Worm (Caenorhabditis elegans): Measurements from ENCODE around the gene C45B2.6.
A peak's percentile ranks its signal among the peaks of the same experiment; 100 is the strongest.

Gene C45B2.6

DNA sequence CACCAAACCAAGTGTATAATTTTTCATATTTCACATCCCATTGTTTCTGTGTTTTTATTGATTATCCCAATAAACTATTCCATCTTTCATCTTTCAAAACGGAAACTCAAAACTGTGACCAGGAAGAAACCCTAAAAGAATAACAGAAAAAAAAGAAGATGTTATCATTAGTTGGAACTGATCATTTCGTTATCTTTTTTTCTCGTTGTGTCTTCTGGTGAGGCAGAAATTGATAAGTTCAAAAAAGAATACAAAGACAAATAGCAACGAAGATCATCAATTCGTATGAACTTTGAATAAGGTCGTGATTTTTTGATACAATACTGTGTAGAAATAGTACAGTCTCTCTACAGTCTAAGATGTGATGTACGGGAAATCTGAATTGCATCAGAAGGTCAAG is 29.1 kb downstream of the C45B2.6 start (continued):
- TF ChIP-seq irx-1 (tag; optimal IDR thresholded peaks at IDR 0.05) (no peak), mab-9 (GFP tag; IDR thresholded peaks at IDR 0.05) (no peak), dpl-1 (GFP tag; optimal IDR thresholded peaks at IDR 0.05) (no peak), dsc-1 (tag; optimal IDR thresholded peaks at IDR 0.05) (no peak), elt-3 (tag; optimal IDR thresholded peaks at IDR 0.05) (peak in 3 of 6 experiments; percentile 41 to 72 (median 66)), fkh-4 (tag; optimal IDR thresholded peaks at IDR 0.05; ENCODE audit: borderline replicate concordance) (no peak), nhr-77 (tag; optimal IDR thresholded peaks at IDR 0.05) (no peak), elt-2 (tag; optimal IDR thresholded peaks at IDR 0.05) (peak; percentile 38), pag-3 (tag; optimal IDR thresholded peaks at IDR 0.05; ENCODE audit: borderline replicate concordance, insufficient read depth) (no peak), rnt-1 (tag; optimal IDR thresholded peaks at IDR 0.05) (no peak), aha-1 (tag; optimal IDR thresholded peaks at IDR 0.05) (no peak), lin-15B (tag; optimal IDR thresholded peaks at IDR 0.05) (no peak), mdl-1 (tag; optimal IDR thresholded peaks at IDR 0.05) (no peak), lin-39 (tag; optimal IDR thresholded peaks at IDR 0.05) (no peak), nhr-11 (tag; optimal IDR thresholded peaks at IDR 0.05) (no peak), nhr-85 (tag) (no peak), mef-2 (tag; optimal IDR thresholded peaks at IDR 0.05) (no peak), lin-35 (GFP tag; optimal IDR thresholded peaks at IDR 0.05) (peak in 1 of 2 experiments; percentile 14)

DNA sequence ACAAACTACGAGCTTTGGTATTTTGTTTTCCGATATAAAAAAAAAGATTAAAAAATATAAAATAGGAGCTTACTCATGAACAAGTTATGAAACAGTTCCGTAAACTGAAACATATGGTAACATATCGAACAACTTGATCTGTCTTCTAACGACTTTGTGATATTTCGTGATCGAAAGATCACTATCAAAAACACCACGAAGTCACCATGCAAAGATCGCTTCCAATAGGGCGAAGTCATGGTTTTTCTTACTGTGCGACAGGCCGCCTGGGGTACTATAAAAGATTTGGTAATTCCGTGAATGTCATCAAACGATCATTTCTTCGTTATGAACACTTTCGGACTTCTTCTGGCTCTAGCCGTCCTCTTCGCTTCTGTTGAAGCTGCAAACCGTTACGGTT is 30.0 kb downstream of the C45B2.6 start, which contains the start of gene C45B2.3:
C45B2.3 (plus strand) TSS at position 301 of the 400 bp plus-strand sequence.
- TF ChIP-seq dsc-1 (tag; optimal IDR thresholded peaks at IDR 0.05) = no peak
- no peak for TF ChIP-seq dpl-1 (GFP tag; optimal IDR thresholded peaks at IDR 0.05)
- TF ChIP-seq efl-3 (GFP tag; optimal IDR thresholded peaks at IDR 0.05) = no peak
- no peak for TF ChIP-seq alr-1 (tag; optimal IDR thresholded peaks at IDR 0.05; ENCODE audit: borderline replicate concordance)
- no peak for TF ChIP-seq unc-86 (tag; optimal IDR thresholded peaks at IDR 0.05)
- no peak for TF ChIP-seq nhr-28 (tag; optimal IDR thresholded peaks at IDR 0.05)
- TF ChIP-seq ceh-90 (tag; optimal IDR thresholded peaks at IDR 0.05) = no peak
- no peak for TF ChIP-seq ztf-4 (tag; optimal IDR thresholded peaks at IDR 0.05)
- no peak for TF ChIP-seq sox-4 (tag; optimal IDR thresholded peaks at IDR 0.05)
- TF ChIP-seq ceh-8 (GFP tag; optimal IDR thresholded peaks at IDR 0.05) = no peak
- no peak for TF ChIP-seq aha-1 (tag; optimal IDR thresholded peaks at IDR 0.05)
- TF ChIP-seq vab-15 (tag; optimal IDR thresholded peaks at IDR 0.05) = no peak
- no peak for TF ChIP-seq unc-98 (GFP tag; IDR thresholded peaks at IDR 0.05)
- TF ChIP-seq zag-1 (tag; optimal IDR thresholded peaks at IDR 0.05) = no peak
- no peak for TF ChIP-seq nhr-20 (tag; optimal IDR thresholded peaks at IDR 0.05)
- TF ChIP-seq sptf-1 (tag; optimal IDR thresholded peaks at IDR 0.05) = no peak
- TF ChIP-seq mef-2 (tag; optimal IDR thresholded peaks at IDR 0.05) = no peak
- TF ChIP-seq lin-14 (GFP tag; optimal IDR thresholded peaks at IDR 0.05) = no peak
- no peak for TF ChIP-seq nhr-12 (tag; optimal IDR thresholded peaks at IDR 0.05)

ce11 chrX:6084439-6084838 is 31.8 kb downstream of the C45B2.6 start, which contains the start of gene C45B2.2:
Gene C45B2.2 (plus strand): TSS chrX:6084739.
- no peak for TF ChIP-seq ztf-11 (tag; optimal IDR thresholded peaks at IDR 0.05)
- TF ChIP-seq unc-130 (tag; optimal IDR thresholded peaks at IDR 0.05) = no peak
- TF ChIP-seq dpl-1 (GFP tag; optimal IDR thresholded peaks at IDR 0.05) = no peak
- TF ChIP-seq xbp-1 (tag; optimal IDR thresholded peaks at IDR 0.05) = no peak
- no peak for TF ChIP-seq alr-1 (tag; optimal IDR thresholded peaks at IDR 0.05; ENCODE audit: borderline replicate concordance)
- TF ChIP-seq blmp-1 (tag; optimal IDR thresholded peaks at IDR 0.05) = no peak
- TF ChIP-seq nhr-76 (tag; optimal IDR thresholded peaks at IDR 0.05) = no peak
- no peak for TF ChIP-seq hpl-2 (GFP tag; optimal IDR thresholded peaks at IDR 0.05)

Measured in whole organism, L1 larva.